Fruit fly (Drosophila melanogaster): ENCODE data around the gene CG11672.

DNA sequence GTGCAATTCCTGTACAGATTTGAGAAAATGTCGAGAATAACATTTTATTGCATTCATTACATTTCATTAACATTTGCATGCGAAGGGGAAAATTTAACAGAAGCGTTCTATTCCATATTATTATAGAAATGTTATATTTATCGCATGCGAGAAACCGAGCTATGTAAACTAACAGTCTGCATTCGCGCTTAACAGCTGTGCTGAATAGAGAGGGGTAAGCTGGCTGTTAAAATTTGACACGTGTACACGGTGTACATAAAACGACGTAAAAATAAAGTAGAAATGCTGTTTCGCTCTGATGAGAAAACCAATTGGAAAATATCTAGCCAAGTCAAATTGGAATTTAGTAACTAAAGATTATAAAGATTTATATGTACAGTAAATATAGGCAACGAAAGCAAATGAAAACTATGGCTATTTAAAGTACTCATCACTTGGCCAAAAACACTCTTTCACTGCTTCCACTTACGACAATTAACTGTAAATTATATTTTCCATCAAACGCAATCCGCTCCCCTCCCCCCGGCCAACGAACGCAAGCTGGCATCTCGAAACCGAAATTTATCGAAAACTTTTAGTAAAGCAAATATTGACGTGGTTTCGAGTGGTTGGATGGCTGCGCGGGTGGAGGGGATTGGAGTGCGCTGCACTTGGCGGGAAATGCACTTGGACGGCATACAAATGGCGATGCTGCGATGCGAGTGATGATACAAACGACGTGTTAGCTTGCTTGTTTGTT lies 16.0 kb upstream of the CG11672 start:
- TF ChIP-seq Pif1A (GFP tag; optimal IDR thresholded peaks at IDR 0.05) (no peak), CG13204 (GFP tag; optimal IDR thresholded peaks at IDR 0.05) (no peak), EcR (GFP tag; optimal IDR thresholded peaks at IDR 0.05) (no peak), D1 (tag; optimal IDR thresholded peaks at IDR 0.05) (no peak), CG4496 (GFP tag; IDR thresholded peaks at IDR 0.05) (no peak), CG8301 (tag; optimal IDR thresholded peaks at IDR 0.05) (no peak)
